Fruit fly (Drosophila melanogaster) whole organism, embryonic: Measurements from ENCODE around the gene CG7530.

ENCODE experiments used
- Antp ChIP-seq: fragments of 200-800 bp; sonication (Bioruptor generic); optimal IDR thresholded peaks from 3 replicates; lab custom pipeline; 2016; ENCODE audit warnings: missing biosample characterization, missing genetic modification characterization
- Blimp-1 ChIP-seq: fragments of 200-800 bp; sonication (Bioruptor generic); optimal IDR thresholded peaks from 3 replicates; lab custom pipeline; 2018; ENCODE audit warnings: missing biosample characterization, missing genetic modification characterization, mild to moderate bottlenecking, moderate library complexity, missing genetic modification reagents
- CG10147 ChIP-seq: fragments of 200-800 bp; sonication (Bioruptor generic); optimal IDR thresholded peaks from 2 replicates; lab custom pipeline; 2019; ENCODE audit warnings: missing biosample characterization, mild to moderate bottlenecking, missing genetic modification characterization, moderate library complexity
- CG10959 ChIP-seq: fragments of 200-800 bp; sonication (Bioruptor generic); IDR thresholded peaks from 2 replicates; pipeline ENCODE4 v1.3.6; 2022; ENCODE audit warnings: missing biosample characterization, missing genetic modification characterization
- CG11695 ChIP-seq: fragments of 200-800 bp; sonication (Bioruptor generic); IDR thresholded peaks from 3 replicates; pipeline ENCODE4 v1.3.6; 2022; ENCODE audit warnings: missing biosample characterization, missing genetic modification characterization
- CG11696 ChIP-seq: fragments of 200-800 bp; sonication (Bioruptor generic); IDR thresholded peaks from 2 replicates; pipeline ENCODE4 v1.3.6; 2022; ENCODE audit warnings: missing biosample characterization, missing genetic modification characterization
- CG12236 ChIP-seq: fragments of 200-800 bp; sonication (Bioruptor generic); optimal IDR thresholded peaks from 2 replicates; lab custom pipeline; 2016; ENCODE audit warnings: missing biosample characterization, missing genetic modification characterization
- CG12942 ChIP-seq: fragments of 200-800 bp; sonication (Bioruptor generic); optimal IDR thresholded peaks from 3 replicates; lab custom pipeline; 2016; ENCODE audit warnings: missing biosample characterization, missing genetic modification characterization
- CG15073 ChIP-seq: fragments of 200-800 bp; sonication (Bioruptor generic); optimal IDR thresholded peaks from 2 replicates; lab custom pipeline; 2016; ENCODE audit warnings: missing biosample characterization, missing genetic modification characterization
- CG2678 ChIP-seq: fragments of 200-800 bp; sonication (Bioruptor generic); optimal IDR thresholded peaks from 3 replicates; lab custom pipeline; 2019; ENCODE audit warnings: missing biosample characterization, mild to moderate bottlenecking, missing genetic modification characterization, moderate library complexity
- CG31388 ChIP-seq: fragments of 200-800 bp; sonication (Bioruptor generic); optimal IDR thresholded peaks from 2 replicates; lab custom pipeline; 2016; ENCODE audit warnings: missing biosample characterization, missing genetic modification characterization
- CG33213 ChIP-seq: fragments of 200-800 bp; sonication (Bioruptor generic); optimal IDR thresholded peaks from 3 replicates; lab custom pipeline; 2016; ENCODE audit warnings: missing biosample characterization, missing genetic modification characterization
- CG4404 ChIP-seq: fragments of 200-800 bp; sonication (Bioruptor generic); IDR thresholded peaks from 2 replicates; pipeline ENCODE4 v1.3.6; 2022; ENCODE audit warnings: missing biosample characterization, missing genetic modification characterization
- CG4730 ChIP-seq: fragments of 200-800 bp; sonication (Bioruptor generic); IDR thresholded peaks from 2 replicates; pipeline ENCODE4 v1.3.6; 2022; ENCODE audit warnings: missing biosample characterization, missing genetic modification characterization
- CG6175 ChIP-seq: fragments of 200-800 bp; sonication (Bioruptor generic); IDR thresholded peaks from 3 replicates; pipeline ENCODE4 v1.3.6; 2022; ENCODE audit warnings: missing biosample characterization, missing genetic modification characterization
- CG6683 ChIP-seq: fragments of 200-800 bp; sonication (Bioruptor generic); optimal IDR thresholded peaks from 2 replicates; lab custom pipeline; 2017; ENCODE audit warnings: missing biosample characterization, mild to moderate bottlenecking, missing genetic modification characterization, missing genetic modification reagents
- CG7839 ChIP-seq: fragments of 200-800 bp; sonication (Bioruptor generic); optimal IDR thresholded peaks from 3 replicates; lab custom pipeline; 2018; ENCODE audit warnings: missing biosample characterization, mild to moderate bottlenecking, missing genetic modification characterization, moderate library complexity
- Dll ChIP-seq: fragments of 200-800 bp; sonication (Bioruptor generic); IDR thresholded peaks from 4 replicates; pipeline ENCODE4 v1.3.6; 2022; ENCODE audit warnings: missing biosample characterization, missing genetic modification characterization; ENCODE audit not compliant: partially characterized antibody
- Fer2 ChIP-seq: fragments of 200-800 bp; sonication (Bioruptor generic); optimal IDR thresholded peaks from 2 replicates; lab custom pipeline; 2018; ENCODE audit warnings: missing biosample characterization, mild to moderate bottlenecking, missing genetic modification characterization, moderate library complexity
- HLH54F ChIP-seq: fragments of 200-800 bp; sonication (Bioruptor generic); optimal IDR thresholded peaks from 3 replicates; lab custom pipeline; 2016; ENCODE audit warnings: missing biosample characterization, missing genetic modification characterization
- HLHmδ ChIP-seq: fragments of 200-800 bp; sonication (Bioruptor generic); optimal IDR thresholded peaks from 2 replicates; lab custom pipeline; 2018; ENCODE audit warnings: missing biosample characterization, mild to moderate bottlenecking, missing genetic modification characterization, moderate library complexity
- Mad ChIP-seq: fragments of 200-800 bp; sonication (Bioruptor generic); optimal IDR thresholded peaks from 2 replicates; lab custom pipeline; 2016; ENCODE audit warnings: missing biosample characterization, missing genetic modification characterization
- Med ChIP-seq: fragments of 200-800 bp; sonication (Bioruptor generic); peaks from one replicate; lab custom pipeline; 2016; ENCODE audit warnings: missing biosample characterization, missing genetic modification characterization, mild to moderate bottlenecking, inconsistent platforms, moderate library complexity
- Mes4 ChIP-seq: fragments of 200-800 bp; sonication (Bioruptor generic); optimal IDR thresholded peaks from 2 replicates; lab custom pipeline; 2016; ENCODE audit warnings: missing biosample characterization, missing genetic modification characterization
- NC2β ChIP-seq: fragments of 200-800 bp; sonication (Bioruptor generic); optimal IDR thresholded peaks from 2 replicates; lab custom pipeline; 2016; ENCODE audit warnings: missing biosample characterization, missing genetic modification characterization
- Usf ChIP-seq: fragments of 200-800 bp; sonication (Bioruptor generic); optimal IDR thresholded peaks from 2 replicates; lab custom pipeline; 2017; ENCODE audit warnings: missing genotype, missing biosample characterization, missing genetic modification characterization
- Xbp1 ChIP-seq: fragments of 200-800 bp; sonication (Bioruptor generic); optimal IDR thresholded peaks from 3 replicates; lab custom pipeline; 2016; ENCODE audit warnings: missing biosample characterization, mild to moderate bottlenecking, missing genetic modification characterization
- bigmax ChIP-seq: fragments of 200-800 bp; sonication (Bioruptor generic); optimal IDR thresholded peaks from 2 replicates; lab custom pipeline; 2018; ENCODE audit warnings: missing biosample characterization, mild to moderate bottlenecking, missing genetic modification characterization
- cato ChIP-seq: fragments of 200-800 bp; sonication (Bioruptor generic); optimal IDR thresholded peaks from 2 replicates; lab custom pipeline; 2016; ENCODE audit warnings: missing biosample characterization, missing genetic modification characterization, borderline replicate concordance
- dmrt11E ChIP-seq: fragments of 200-800 bp; sonication (Bioruptor generic); optimal IDR thresholded peaks from 3 replicates; lab custom pipeline; 2018; ENCODE audit warnings: missing biosample characterization, mild to moderate bottlenecking, missing genetic modification characterization, moderate library complexity
- eve ChIP-seq, 2 experiments: fragments of >200 bp; optimal IDR thresholded peaks; 2 replicates each; lab custom pipeline; 2017; ENCODE audit warnings: missing biosample characterization in 2 of 2, missing genetic modification characterization in 2 of 2
- fd102C ChIP-seq: fragments of 200-800 bp; sonication (Bioruptor generic); optimal IDR thresholded peaks from 2 replicates; lab custom pipeline; 2018; ENCODE audit warnings: missing biosample characterization, mild to moderate bottlenecking, missing genetic modification characterization, moderate library complexity
- ftz-f1 ChIP-seq: fragments of 200-800 bp; sonication (Bioruptor generic); optimal IDR thresholded peaks from 2 replicates; lab custom pipeline; 2016; ENCODE audit warnings: missing biosample characterization, missing genetic modification characterization
- gt ChIP-seq: fragments of 200-800 bp; sonication (Bioruptor generic); IDR thresholded peaks from 2 replicates; pipeline ENCODE4 v1.3.6; 2022; ENCODE audit warnings: missing biosample characterization, missing genetic modification characterization
- h ChIP-seq: fragments of >200 bp; optimal IDR thresholded peaks from 2 replicates; lab custom pipeline; 2017
- ham ChIP-seq: fragments of 200-800 bp; sonication (Bioruptor generic); IDR thresholded peaks from 2 replicates; pipeline ENCODE4 v1.3.6; 2022; ENCODE audit warnings: missing biosample characterization, missing genetic modification characterization
- hth ChIP-seq: fragments of >200 bp; optimal IDR thresholded peaks from 2 replicates; lab custom pipeline; 2017; ENCODE audit warnings: inconsistent platforms
- lbe ChIP-seq: fragments of 200-800 bp; sonication (Bioruptor generic); optimal IDR thresholded peaks from 2 replicates; lab custom pipeline; 2016; ENCODE audit warnings: missing biosample characterization, mild to moderate bottlenecking, missing genetic modification characterization
- maf-S ChIP-seq: fragments of 200-800 bp; sonication (Bioruptor generic); optimal IDR thresholded peaks from 2 replicates; lab custom pipeline; 2016; ENCODE audit warnings: missing biosample characterization, missing genetic modification characterization
- nau ChIP-seq: fragments of 200-800 bp; sonication (Bioruptor generic); optimal IDR thresholded peaks from 3 replicates; lab custom pipeline; 2017; ENCODE audit warnings: missing biosample characterization, mild to moderate bottlenecking, missing genetic modification characterization, missing genetic modification reagents
- nerfin-2 ChIP-seq: fragments of 200-800 bp; sonication (Bioruptor generic); IDR thresholded peaks from 2 replicates; pipeline ENCODE4 v1.3.6; 2022; ENCODE audit warnings: missing biosample characterization, missing genetic modification characterization; ENCODE audit not compliant: partially characterized antibody
- nmo ChIP-seq: fragments of 200-800 bp; sonication (Bioruptor generic); optimal IDR thresholded peaks from 2 replicates; lab custom pipeline; 2018; ENCODE audit warnings: missing biosample characterization, mild to moderate bottlenecking, missing genetic modification characterization, moderate library complexity
- pb ChIP-seq: fragments of 200-800 bp; sonication (Bioruptor generic); optimal IDR thresholded peaks from 3 replicates; lab custom pipeline; 2016; ENCODE audit warnings: missing biosample characterization, missing genetic modification characterization
- pnt ChIP-seq: fragments of 200-800 bp; sonication (Bioruptor generic); optimal IDR thresholded peaks from 3 replicates; lab custom pipeline; 2016; ENCODE audit warnings: missing biosample characterization, missing genetic modification characterization
- schlank ChIP-seq: fragments of 200-800 bp; sonication (Bioruptor generic); optimal IDR thresholded peaks from 2 replicates; lab custom pipeline; 2018; ENCODE audit warnings: missing biosample characterization, mild to moderate bottlenecking, missing genetic modification characterization
- sisA ChIP-seq: fragments of 200-800 bp; sonication (Bioruptor generic); IDR thresholded peaks from 2 replicates; pipeline ENCODE4 v1.3.6; 2022; ENCODE audit warnings: missing biosample characterization, missing genetic modification characterization
- slp2 ChIP-seq: fragments of 200-800 bp; sonication (Bioruptor generic); optimal IDR thresholded peaks from 2 replicates; lab custom pipeline; 2016; ENCODE audit warnings: missing biosample characterization, missing genetic modification characterization
- tio ChIP-seq: fragments of 200-800 bp; sonication (Bioruptor generic); optimal IDR thresholded peaks from 2 replicates; lab custom pipeline; 2017; ENCODE audit warnings: missing biosample characterization, missing genetic modification characterization, inconsistent platforms
- twi ChIP-seq: fragments of 200-800 bp; optimal IDR thresholded peaks from 2 replicates; lab custom pipeline; 2019; ENCODE audit warnings: missing biosample characterization, mild to moderate bottlenecking, missing genetic modification characterization, moderate library complexity
- usp ChIP-seq: fragments of >200 bp; optimal IDR thresholded peaks from 2 replicates; lab custom pipeline; 2017; ENCODE audit warnings: missing biosample characterization, missing genetic modification characterization
- vfl ChIP-seq: fragments of 200-800 bp; sonication (Bioruptor generic); optimal IDR thresholded peaks from 2 replicates; lab custom pipeline; 2016; ENCODE audit warnings: missing biosample characterization, missing genetic modification characterization
- z ChIP-seq: fragments of 200-800 bp; sonication (Bioruptor generic); IDR thresholded peaks from 3 replicates; pipeline ENCODE4 v1.3.6; 2022; ENCODE audit warnings: missing biosample characterization, missing genetic modification characterization

CG7530 gene

DNA sequence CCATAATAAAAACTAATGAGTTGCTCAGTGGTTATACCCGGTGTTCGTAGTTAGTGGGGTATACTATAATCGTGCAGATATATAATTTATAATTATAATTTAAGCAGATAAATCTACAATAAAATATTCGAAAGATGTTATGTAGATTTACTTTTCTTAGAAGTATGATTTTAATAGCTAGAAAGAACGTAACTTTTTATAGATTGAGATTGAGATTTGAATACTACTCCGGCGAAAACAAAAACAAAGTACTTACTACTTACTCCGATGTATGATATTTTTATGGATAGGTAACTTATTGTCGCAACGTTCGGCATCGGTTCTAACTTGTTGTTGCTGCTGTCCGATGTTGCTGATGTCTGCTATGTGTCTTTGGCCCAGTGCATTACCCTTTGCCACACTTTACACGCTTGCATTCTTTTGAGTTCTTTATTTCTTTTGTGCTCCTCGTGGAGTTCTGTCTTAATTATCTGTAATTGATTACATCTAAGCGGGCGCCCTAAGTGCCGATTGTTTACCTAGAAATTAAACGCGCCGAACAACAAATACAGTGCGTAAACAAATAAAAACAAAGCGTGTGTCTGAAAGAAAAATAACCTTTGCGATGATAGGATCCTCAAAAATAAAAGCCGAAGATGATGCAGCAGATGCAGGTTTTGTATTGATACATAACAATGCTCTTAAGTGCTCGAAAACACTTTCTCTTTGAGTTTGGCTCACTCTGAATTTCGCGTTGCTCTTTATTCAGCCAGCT lies 17.2 kb upstream of the CG7530 start (continued):
- TF ChIP-seq dmrt11E (peak; percentile 6), Fer2 (no peak), vfl (GFP tag; lab: Kevin White, UChicago) (no peak), CG6683 (GFP tag; lab: Kevin White, UChicago) (no peak), pb (GFP tag; lab: Kevin White, UChicago) (no peak), ftz-f1 (GFP tag; lab: Kevin White, UChicago) (no peak), nerfin-2 (GFP tag; lab: Robert Waterston, UW) (no peak), Antp (GFP tag; lab: Kevin White, UChicago) (no peak), CG10147 (GFP tag; lab: Kevin White, UChicago) (no peak), slp2 (GFP tag; lab: Kevin White, UChicago) (no peak), CG31388 (no peak), CG15073 (GFP tag; lab: Kevin White, UChicago) (no peak), hth (lab: Kevin White, UChicago) (no peak), gt (GFP tag; lab: Robert Waterston, UW) (no peak), nau (GFP tag; lab: Kevin White, UChicago) (no peak), Mes4 (no peak), schlank (tag; lab: Kevin White, UChicago) (no peak), Xbp1 (GFP tag; lab: Kevin White, UChicago) (no peak), Usf (GFP tag; lab: Kevin White, UChicago) (no peak), bigmax (GFP tag; lab: Kevin White, UChicago) (no peak), lbe (GFP tag; lab: Kevin White, UChicago) (no peak), CG11696 (no peak), eve (GFP tag; optimal IDR thresholded peaks at IDR 0.05; lab: Kevin White, UChicago) (peak in 1 of 2 experiments; percentile 60), CG10959 (GFP tag; lab: Robert Waterston, UW) (no peak), Med (GFP tag; lab: Kevin White, UChicago) (no peak), CG11695 (no peak), CG12236 (GFP tag; lab: Kevin White, UChicago) (no peak), usp (no peak), maf-S (GFP tag; lab: Kevin White, UChicago) (no peak), sisA (no peak), CG4404 (GFP tag; lab: Robert Waterston, UW) (no peak), ham (no peak), Blimp-1 (peak; percentile 38), CG4730 (GFP tag; lab: Robert Waterston, UW) (no peak), fd102C (GFP tag; lab: Kevin White, UChicago) (peak; percentile 49), cato (GFP tag; lab: Kevin White, UChicago) (no peak), tio (GFP tag; lab: Kevin White, UChicago) (no peak), CG33213 (no peak), Dll (GFP tag; lab: Robert Waterston, UW) (no peak), z (GFP tag; lab: Robert Waterston, UW) (no peak), h (no peak), nmo (GFP tag; lab: Kevin White, UChicago) (no peak), CG7839 (tag; lab: Kevin White, UChicago) (no peak), Mad (GFP tag; lab: Kevin White, UChicago) (no peak), CG2678 (tag; lab: Kevin White, UChicago) (peak; percentile 41), CG6175 (GFP tag; lab: Robert Waterston, UW) (no peak), pnt (GFP tag; lab: Kevin White, UChicago) (no peak), twi (tag; lab: Kevin White, UChicago) (no peak), HLH54F (no peak), NC2β (GFP tag; lab: Kevin White, UChicago) (no peak), HLHmδ (GFP tag; lab: Kevin White, UChicago) (no peak), CG12942 (no peak)
